Fruit fly (Drosophila melanogaster) whole organism: ENCODE data around the gene CG43815.

ENCODE experiments used
- CG8478 ChIP-seq: fragments of >200 bp; optimal IDR thresholded peaks from 2 replicates; lab custom pipeline; 2018; ENCODE audit warnings: inconsistent platforms
- Dll ChIP-seq: fragments of >200 bp; optimal IDR thresholded peaks from 2 replicates; lab custom pipeline; 2017
- pan ChIP-seq: fragments of >200 bp; optimal IDR thresholded peaks from 2 replicates; lab custom pipeline; 2017
- psq ChIP-seq: fragments of >200 bp; optimal IDR thresholded peaks from 2 replicates; lab custom pipeline; 2017
- usp ChIP-seq: fragments of >200 bp; optimal IDR thresholded peaks from 2 replicates; lab custom pipeline; 2017; ENCODE audit warnings: missing biosample characterization, missing genetic modification characterization, mixed read lengths

DNA sequence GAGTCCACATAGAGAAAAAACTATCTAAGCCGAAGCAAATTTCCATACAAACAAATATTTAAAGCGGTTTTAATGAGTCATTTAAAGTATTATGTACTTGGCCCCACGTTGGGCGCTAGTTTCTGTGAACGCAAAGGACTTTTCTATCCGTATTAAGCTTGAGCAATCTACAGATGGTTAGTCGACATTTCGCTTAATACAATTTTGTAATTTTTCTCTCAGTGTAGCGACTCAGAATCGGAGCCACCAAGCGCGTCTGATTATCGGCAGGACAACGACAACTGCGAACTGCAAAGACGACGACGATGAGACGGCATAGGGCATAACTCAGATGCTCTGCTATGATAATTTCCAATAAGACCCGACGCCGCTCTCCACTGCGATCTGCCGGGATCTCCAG is 13.6 kb upstream of the CG43815 start:
- TF ChIP-seq psq (no peak), CG8478 (lab: Kevin White, UChicago) (no peak), Dll (lab: Kevin White, UChicago) (no peak), pan (lab: Kevin White, UChicago) (no peak), usp (GFP tag; lab: Kevin White, UChicago) (no peak)
